Worm (Caenorhabditis elegans) whole organism, early embryonic: ENCODE measurements around the gene ten-1.

ENCODE experiments used
- B0310.2 ChIP-seq: sonication (generic microtip); optimal IDR thresholded peaks from 2 replicates; lab custom pipeline; 2016; ENCODE audit warnings: mild to moderate bottlenecking, missing genetic modification characterization, missing compliant biosample characterization
- F13C5.2 ChIP-seq: sonication (generic microtip); optimal IDR thresholded peaks from 2 replicates; lab custom pipeline; 2017; ENCODE audit warnings: mild to moderate bottlenecking, missing genetic modification characterization, inconsistent platforms, missing compliant biosample characterization
- aly-1 ChIP-seq: sonication (generic microtip); optimal IDR thresholded peaks from 2 replicates; lab custom pipeline; 2016; ENCODE audit warnings: missing genetic modification characterization, missing compliant biosample characterization
- ama-1 ChIP-seq: fragments of 150-350 bp; optimal IDR thresholded peaks from 2 replicates; lab custom pipeline; 2014
- ceh-13 ChIP-seq: fragments of 200-800 bp; sonication (Bioruptor generic); optimal IDR thresholded peaks from 2 replicates; lab custom pipeline; 2018; ENCODE audit warnings: mild to moderate bottlenecking, missing genetic modification characterization, missing compliant biosample characterization
- ceh-36 ChIP-seq: sonication (generic microtip); optimal IDR thresholded peaks from 2 replicates; lab custom pipeline; 2016; ENCODE audit warnings: missing genetic modification characterization, inconsistent platforms, missing compliant biosample characterization
- ets-7 ChIP-seq: sonication (generic microtip); optimal IDR thresholded peaks from 2 replicates; lab custom pipeline; 2016; ENCODE audit warnings: missing genotype, missing genetic modification characterization, missing compliant biosample characterization
- flt-1 ChIP-seq: fragments of 200-800 bp; sonication (Bioruptor generic); IDR thresholded peaks from 2 replicates; pipeline ENCODE4 v1.3.6; 2022; ENCODE audit warnings: missing genetic modification characterization, missing compliant biosample characterization
- hmbx-1 ChIP-seq: sonication (generic microtip); optimal IDR thresholded peaks from 2 replicates; lab custom pipeline; 2016; ENCODE audit warnings: mild to moderate bottlenecking, missing genetic modification characterization, missing compliant biosample characterization
- hmg-4 ChIP-seq: fragments of 200-800 bp; sonication (Bioruptor generic); optimal IDR thresholded peaks from 2 replicates; lab custom pipeline; 2018; ENCODE audit warnings: mild to moderate bottlenecking, missing genetic modification characterization, missing compliant biosample characterization
- hnd-1 ChIP-seq: sonication (generic microtip); optimal IDR thresholded peaks from 2 replicates; lab custom pipeline; 2016; ENCODE audit warnings: missing genetic modification characterization, missing compliant biosample characterization
- pes-1 ChIP-seq: fragments of 200-800 bp; sonication (Bioruptor generic); IDR thresholded peaks from 2 replicates; pipeline ENCODE4 v1.3.6; 2022; ENCODE audit warnings: missing genetic modification reagents, missing genetic modification characterization, missing compliant biosample characterization
- scrt-1 ChIP-seq: fragments of 200-800 bp; sonication (Bioruptor generic); IDR thresholded peaks from 2 replicates; pipeline ENCODE4 v1.3.6; 2022; ENCODE audit warnings: missing genetic modification characterization, missing compliant biosample characterization
- sea-1 ChIP-seq: fragments of 200-800 bp; sonication (Bioruptor generic); conservative IDR thresholded peaks from 2 replicates; pipeline ENCODE4 v1.3.6; 2022; ENCODE audit warnings: missing genetic modification characterization, missing compliant biosample characterization
- tbx-11 ChIP-seq: fragments of 200-800 bp; sonication (Bioruptor generic); IDR thresholded peaks from 2 replicates; pipeline ENCODE4 v1.3.6; 2022; ENCODE audit warnings: missing genetic modification characterization, missing compliant biosample characterization
- tbx-37 ChIP-seq: fragments of 200-800 bp; sonication (Bioruptor generic); conservative IDR thresholded peaks from 2 replicates; pipeline ENCODE4 v1.3.6; 2022; ENCODE audit warnings: missing genetic modification reagents, missing genetic modification characterization, missing compliant biosample characterization
- tra-4 ChIP-seq: sonication (generic microtip); optimal IDR thresholded peaks from 2 replicates; lab custom pipeline; 2017; ENCODE audit warnings: missing genetic modification characterization, missing compliant biosample characterization

Gene ten-1

ce11 chrIII:6880797-6881196 is 60.1 kb downstream of the ten-1 start, which contains the start of gene K04C2.7:
Gene K04C2.7 (plus strand): TSS chrIII:6881097.
- TF ChIP-seq B0310.2 (tag; lab: Kevin White, UChicago) = no peak
- no peak for TF ChIP-seq ceh-13
- TF ChIP-seq tbx-11 = no peak
- no peak for TF ChIP-seq ceh-36 (tag; lab: Kevin White, UChicago)
- TF ChIP-seq tra-4 = no peak
- TF ChIP-seq F13C5.2 (tag; lab: Kevin White, UChicago) = no peak
- no peak for TF ChIP-seq hnd-1 (tag; lab: Kevin White, UChicago)
- no peak for TF ChIP-seq flt-1 (GFP tag; lab: Robert Waterston, UW)
- no peak for TF ChIP-seq hmbx-1 (tag; lab: Kevin White, UChicago)
- TF ChIP-seq hmg-4 = no peak

DNA sequence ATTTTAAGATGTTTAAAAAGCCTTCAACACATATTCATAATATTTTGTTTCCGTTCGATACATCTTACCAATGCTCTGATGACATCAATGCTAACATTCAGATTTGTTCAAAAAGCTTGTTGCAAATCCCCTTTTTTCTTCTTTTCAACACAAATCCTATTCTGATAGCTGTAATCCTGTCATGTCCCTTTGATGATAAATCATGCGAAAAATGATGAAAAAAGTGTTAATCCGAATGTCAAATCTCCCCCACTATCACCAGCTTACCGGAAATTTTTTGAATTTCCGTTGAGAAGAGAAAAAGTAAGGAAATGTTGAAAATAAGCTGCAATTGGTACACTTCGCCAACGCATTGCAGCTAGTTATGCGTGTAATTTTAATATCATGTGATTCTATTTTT is 61.0 kb downstream of the ten-1 start:
- no peak for TF ChIP-seq flt-1 (GFP tag; lab: Robert Waterston, UW)
- no peak for TF ChIP-seq pes-1 (GFP tag; lab: Robert Waterston, UW)
- no peak for TF ChIP-seq ceh-13
- no peak for TF ChIP-seq aly-1 (tag; lab: Kevin White, UChicago)
- no peak for TF ChIP-seq ama-1 (lab: Kevin White, UChicago)
- no peak for TF ChIP-seq tbx-11

- TF ChIP-seq aly-1 (tag; lab: Kevin White, UChicago) = no peak
- TF ChIP-seq F13C5.2 (tag; lab: Kevin White, UChicago) = no peak
- no peak for TF ChIP-seq hmg-4
- TF ChIP-seq ama-1 (lab: Kevin White, UChicago) = no peak
- no peak for TF ChIP-seq scrt-1 (GFP tag; lab: Robert Waterston, UW)
- no peak for TF ChIP-seq tbx-37
- TF ChIP-seq hmbx-1 (tag; lab: Kevin White, UChicago) = no peak
- TF ChIP-seq ceh-36 (tag; lab: Kevin White, UChicago) = no peak
- no peak for TF ChIP-seq flt-1 (GFP tag; lab: Robert Waterston, UW)
- no peak for TF ChIP-seq tra-4
Measured at ce11 chrIII:6884203-6884602, 63.5 kb downstream of the ten-1 start, which contains the start of gene med-2. Gene med-2 (plus strand): TSS chrIII:6884503.

DNA sequence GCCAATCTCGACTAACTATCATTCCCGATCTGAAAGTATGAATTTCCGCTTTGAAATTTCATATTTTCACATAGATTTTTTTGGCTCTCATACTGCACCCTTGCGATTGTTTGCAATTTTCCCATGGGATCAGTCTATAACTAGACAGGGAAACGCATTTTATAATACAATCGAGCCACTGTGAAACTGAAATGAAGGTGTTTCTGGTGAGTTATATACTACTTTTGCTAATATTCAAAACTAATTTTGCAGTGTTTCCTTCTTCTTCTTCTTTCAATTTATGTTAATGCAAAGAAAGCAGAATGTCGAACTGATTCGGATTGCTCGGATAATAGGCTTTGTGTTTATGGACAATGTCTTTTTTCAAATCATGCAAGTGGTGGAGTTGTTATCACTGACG is 65.2 kb downstream of the ten-1 start:
- no peak for TF ChIP-seq B0310.2 (tag; lab: Kevin White, UChicago)
- TF ChIP-seq tbx-11 = no peak
- TF ChIP-seq tbx-37 = no peak
- TF ChIP-seq pes-1 (GFP tag; lab: Robert Waterston, UW) = no peak
- TF ChIP-seq hmbx-1 (tag; lab: Kevin White, UChicago) = no peak
- no peak for TF ChIP-seq scrt-1 (GFP tag; lab: Robert Waterston, UW)
- TF ChIP-seq ceh-13 = no peak

DNA sequence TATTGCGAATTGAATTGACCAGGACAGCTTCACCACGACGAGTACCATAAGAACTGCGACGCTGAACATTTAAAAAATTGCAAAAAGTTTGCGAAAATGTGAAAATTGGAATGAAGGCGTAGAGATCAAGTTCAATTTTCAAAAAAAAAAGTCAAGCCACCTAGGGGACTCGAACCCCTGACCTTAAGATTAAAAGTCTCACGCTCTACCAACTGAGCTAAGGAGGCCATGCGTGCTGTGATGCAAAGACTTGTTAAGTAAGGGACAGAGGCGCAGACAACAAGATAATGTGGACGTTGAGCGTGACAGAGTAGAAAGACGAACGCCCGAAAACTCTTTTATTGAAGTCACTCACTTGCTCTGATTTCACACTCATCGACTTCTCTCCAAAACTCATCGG is 66.8 kb downstream of the ten-1 start:
- TF ChIP-seq sea-1 (GFP tag; lab: Robert Waterston, UW) (peak; percentile 84), pes-1 (GFP tag; lab: Robert Waterston, UW) (peak; percentile 90), hnd-1 (tag; lab: Kevin White, UChicago) (peak; percentile 74), F13C5.2 (tag; lab: Kevin White, UChicago) (peak; percentile 87), ets-7 (tag; lab: Kevin White, UChicago) (peak; percentile 53), flt-1 (GFP tag; lab: Robert Waterston, UW) (peak; percentile 87), ama-1 (lab: Kevin White, UChicago) (no peak), aly-1 (tag; lab: Kevin White, UChicago) (peak; percentile 82), scrt-1 (GFP tag; lab: Robert Waterston, UW) (peak; percentile 86), B0310.2 (tag; lab: Kevin White, UChicago) (peak; percentile 73), hmg-4 (peak; percentile 84), ceh-36 (tag; lab: Kevin White, UChicago) (peak; percentile 81), tbx-37 (peak; percentile 74), ceh-13 (peak; percentile 67), hmbx-1 (tag; lab: Kevin White, UChicago) (peak; percentile 10), tra-4 (no peak), tbx-11 (peak; percentile 81)

DNA sequence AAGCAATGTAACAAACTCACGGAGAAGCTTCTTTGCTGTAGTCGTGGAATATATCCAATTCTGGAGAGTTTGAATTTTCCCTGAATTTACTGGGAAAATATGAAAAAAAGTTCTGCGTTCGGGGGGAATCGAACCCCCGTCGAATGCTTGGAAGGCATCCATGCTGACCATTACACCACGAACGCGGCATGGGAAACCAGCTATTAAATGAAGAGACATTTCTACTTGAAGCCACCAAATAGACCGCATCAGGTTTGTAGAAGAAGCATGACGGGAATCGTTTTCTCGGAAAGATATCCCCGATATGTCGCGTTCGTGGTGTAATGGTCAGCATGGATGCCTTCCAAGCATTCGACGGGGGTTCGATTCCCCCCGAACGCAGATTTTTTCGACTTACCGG is 67.8 kb downstream of the ten-1 start:
- TF ChIP-seq tbx-37 (peak; percentile 36; the same call in 1 of the 2 replicates), hmg-4 (no peak), F13C5.2 (tag; lab: Kevin White, UChicago) (no peak), tbx-11 (0 out of 2 replicates have a peak, but pooled peaks have one; percentile 49), hmbx-1 (tag; lab: Kevin White, UChicago) (no peak), tra-4 (no peak), ceh-36 (tag; lab: Kevin White, UChicago) (no peak), scrt-1 (GFP tag; lab: Robert Waterston, UW) (peak; percentile 55; the same call in 1 of the 2 replicates), ets-7 (tag; lab: Kevin White, UChicago) (no peak), sea-1 (GFP tag; lab: Robert Waterston, UW) (peak; percentile 58; the same call in 1 of the 2 replicates), ceh-13 (no peak), ama-1 (lab: Kevin White, UChicago) (no peak), flt-1 (GFP tag; lab: Robert Waterston, UW) (0 out of 2 replicates have a peak, but pooled peaks have one; percentile 28), aly-1 (tag; lab: Kevin White, UChicago) (no peak), hnd-1 (tag; lab: Kevin White, UChicago) (no peak), pes-1 (GFP tag; lab: Robert Waterston, UW) (peak; percentile 43; the same call in 1 of the 2 replicates), B0310.2 (tag; lab: Kevin White, UChicago) (no peak)

DNA sequence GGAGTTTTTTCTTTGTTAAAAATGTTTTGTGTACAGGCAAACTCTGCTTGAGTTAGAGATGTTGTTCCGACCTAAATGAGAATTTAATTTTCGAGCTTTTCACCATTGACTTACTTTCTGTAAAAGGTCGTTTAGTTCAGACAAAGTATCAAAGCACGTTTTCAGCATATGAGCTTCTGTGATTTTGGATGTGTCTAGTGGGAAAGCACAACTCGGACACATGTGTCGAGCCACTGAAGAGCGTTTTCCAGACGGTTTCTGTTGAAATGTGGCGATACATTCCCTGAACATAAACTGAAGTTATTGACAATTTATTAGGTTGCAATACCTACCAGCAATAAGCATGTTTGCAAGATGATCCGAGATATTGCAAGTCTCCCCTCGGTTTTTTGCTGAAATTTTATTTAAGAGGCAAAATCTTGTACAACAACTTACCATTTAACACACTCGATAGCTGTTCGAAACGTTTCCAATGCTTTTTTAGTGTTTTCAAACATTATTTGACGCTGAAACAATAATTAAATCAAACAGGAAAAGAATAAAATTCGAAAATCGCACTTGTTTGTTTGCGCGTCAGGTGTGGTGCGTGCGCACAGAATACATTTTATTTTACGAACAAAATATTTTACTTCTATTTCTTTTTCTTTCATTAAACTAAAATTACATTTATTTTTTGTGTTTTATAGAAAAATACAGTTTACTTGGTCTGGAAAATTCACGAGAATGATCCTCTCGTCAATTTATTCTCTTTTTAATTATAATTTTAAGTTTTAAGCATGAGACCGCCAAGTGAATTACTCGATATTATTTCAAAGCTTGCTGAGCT is 68.5 kb downstream of the ten-1 start, which contains the start of the genes brd-1 and K04C2.2:
TSS of gene brd-1 (minus strand) at position 506 of the 826 bp plus-strand sequence.
TSS of gene K04C2.2 (plus strand) at position 776 of the 826 bp plus-strand sequence.
- TF ChIP-seq tbx-11 (no peak), aly-1 (tag; lab: Kevin White, UChicago) (no peak), hmbx-1 (tag; lab: Kevin White, UChicago) (no peak), ama-1 (lab: Kevin White, UChicago) (no peak), tra-4 (no peak), pes-1 (GFP tag; lab: Robert Waterston, UW) (no peak), tbx-37 (no peak), ceh-13 (no peak), B0310.2 (tag; lab: Kevin White, UChicago) (no peak), scrt-1 (GFP tag; lab: Robert Waterston, UW) (no peak), ets-7 (tag; lab: Kevin White, UChicago) (no peak), sea-1 (GFP tag; lab: Robert Waterston, UW) (no peak), flt-1 (GFP tag; lab: Robert Waterston, UW) (no peak), F13C5.2 (tag; lab: Kevin White, UChicago) (no peak), hmg-4 (no peak), ceh-36 (tag; lab: Kevin White, UChicago) (no peak), hnd-1 (tag; lab: Kevin White, UChicago) (no peak)
